Fruit fly (Drosophila melanogaster): ENCODE measurements around the gene CG7872.
A peak's percentile ranks its signal among the peaks of the same experiment; 100 is the strongest.

Gene CG7872

dm6 chrX:15626279-15626678 is 48.3 kb downstream of the CG7872 start (continued):
- TF ChIP-seq slbo (GFP tag; IDR thresholded peaks at IDR 0.05) = peak; percentile 17; the same call in 1 of the 2 replicates
- TF ChIP-seq eve (GFP tag; optimal IDR thresholded peaks at IDR 0.05) = no peak
- TF ChIP-seq Dad (GFP tag; optimal IDR thresholded peaks at IDR 0.05) = no peak
- no peak for TF ChIP-seq Aef1 (GFP tag; IDR thresholded peaks at IDR 0.05)
- TF ChIP-seq fd64A (GFP tag; optimal IDR thresholded peaks at IDR 0.05) = no peak
- no peak for TF ChIP-seq aop (GFP tag; IDR thresholded peaks at IDR 0.05)
- TF ChIP-seq CG9876 (GFP tag; optimal IDR thresholded peaks at IDR 0.05) = no peak

Measured in whole organism, embryonic.